Worm (Caenorhabditis elegans): ENCODE data around the gene C18A11.4.

Gene C18A11.4

DNA sequence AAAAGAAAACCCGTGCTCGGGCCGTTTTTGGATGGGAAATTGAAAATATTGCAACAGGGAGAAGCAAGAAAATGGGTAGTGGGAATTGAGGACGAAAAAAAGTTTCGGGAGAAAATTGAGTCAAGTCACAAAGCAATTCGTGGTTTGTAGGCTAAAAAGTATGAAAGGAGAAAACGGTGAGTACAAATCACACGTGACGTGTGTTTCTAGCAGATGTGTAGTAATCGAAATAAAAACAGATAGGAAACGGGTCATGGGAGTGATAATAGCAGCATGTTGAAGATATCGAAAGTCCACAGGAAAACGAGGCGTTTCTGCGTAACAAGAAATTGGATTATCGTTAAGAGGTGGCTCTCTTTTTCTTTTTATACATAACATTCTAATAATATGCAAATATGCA lies 44.6 kb downstream of the C18A11.4 start (continued):
- TF ChIP-seq hlh-4 (tag; optimal IDR thresholded peaks at IDR 0.05) (no peak), nhr-20 (tag; optimal IDR thresholded peaks at IDR 0.05) (peak; percentile 73), dpl-1 (GFP tag; optimal IDR thresholded peaks at IDR 0.05) (no peak), egl-13 (tag; optimal IDR thresholded peaks at IDR 0.05) (no peak), C04F5.9 (tag; optimal IDR thresholded peaks at IDR 0.05) (no peak), C34B4.2 (tag; optimal IDR thresholded peaks at IDR 0.05) (no peak), lin-13 (GFP tag; optimal IDR thresholded peaks at IDR 0.05) (no peak), grh-1 (GFP tag; IDR thresholded peaks at IDR 0.05) (no peak), fkh-4 (tag; optimal IDR thresholded peaks at IDR 0.05; ENCODE audit: borderline replicate concordance) (no peak), lin-14 (GFP tag; optimal IDR thresholded peaks at IDR 0.05) (peak; percentile 69), nhr-47 (tag; optimal IDR thresholded peaks at IDR 0.05) (peak; percentile 68), ets-5 (GFP tag; IDR thresholded peaks at IDR 0.05) (no peak), elt-3 (tag; optimal IDR thresholded peaks at IDR 0.05) (peak in 4 of 6 experiments; percentile 16 to 60 (median 26)), F16B12.6 (tag; optimal IDR thresholded peaks at IDR 0.05) (no peak), lin-15B (tag; optimal IDR thresholded peaks at IDR 0.05) (no peak), pag-3 (tag; optimal IDR thresholded peaks at IDR 0.05; ENCODE audit: borderline replicate concordance, insufficient read depth) (no peak), blmp-1 (tag; optimal IDR thresholded peaks at IDR 0.05) (peak; percentile 71), xbp-1 (tag; optimal IDR thresholded peaks at IDR 0.05) (peak; percentile 17), nhr-84 (tag; optimal IDR thresholded peaks at IDR 0.05) (no peak), ama-1 (optimal IDR thresholded peaks at IDR 0.05) (no peak), elt-2 (tag; optimal IDR thresholded peaks at IDR 0.05) (peak; percentile 8), dsc-1 (tag; optimal IDR thresholded peaks at IDR 0.05) (peak; percentile 89), sox-4 (tag; optimal IDR thresholded peaks at IDR 0.05) (peak; percentile 81), jun-1 (tag; optimal IDR thresholded peaks at IDR 0.05) (no peak), mep-1 (tag; optimal IDR thresholded peaks at IDR 0.05) (peak; percentile 8), nhr-77 (tag; optimal IDR thresholded peaks at IDR 0.05) (no peak), nhr-28 (tag; optimal IDR thresholded peaks at IDR 0.05) (no peak), hpl-2 (GFP tag; optimal IDR thresholded peaks at IDR 0.05) (no peak), tlp-1 (tag; optimal IDR thresholded peaks at IDR 0.05) (no peak), fos-1 (tag; optimal IDR thresholded peaks at IDR 0.05) (no peak), ceh-8 (GFP tag; optimal IDR thresholded peaks at IDR 0.05) (no peak), irx-1 (tag; optimal IDR thresholded peaks at IDR 0.05) (no peak), hlh-17 (GFP tag; optimal IDR thresholded peaks at IDR 0.05; ENCODE audit: borderline replicate concordance) (no peak), lir-3 (tag; optimal IDR thresholded peaks at IDR 0.05; ENCODE audit: poor library complexity) (no peak), ceh-88 (GFP tag; IDR thresholded peaks at IDR 0.05) (no peak), zip-4 (GFP tag; optimal IDR thresholded peaks at IDR 0.05) (no peak), fkh-10 (GFP tag; optimal IDR thresholded peaks at IDR 0.05) (peak; percentile 44), aha-1 (tag; optimal IDR thresholded peaks at IDR 0.05) (no peak), ztf-11 (tag; optimal IDR thresholded peaks at IDR 0.05) (no peak), mef-2 (tag; optimal IDR thresholded peaks at IDR 0.05) (no peak), nhr-237 (tag; optimal IDR thresholded peaks at IDR 0.05) (no peak), ceh-82 (tag; optimal IDR thresholded peaks at IDR 0.05) (peak in 1 of 3 experiments; percentile 7), isw-1 (GFP tag; IDR thresholded peaks at IDR 0.05) (no peak), aly-2 (tag; optimal IDR thresholded peaks at IDR 0.05) (no peak), mab-9 (GFP tag; IDR thresholded peaks at IDR 0.05) (no peak), lsy-2 (tag; optimal IDR thresholded peaks at IDR 0.05) (peak; percentile 14 to 52), nhr-11 (tag; optimal IDR thresholded peaks at IDR 0.05) (peak; percentile 31), efl-1 (optimal IDR thresholded peaks at IDR 0.05) (no peak), efl-1 (GFP tag; optimal IDR thresholded peaks at IDR 0.05 in 1 of 2) (no peak), unc-30 (tag; optimal IDR thresholded peaks at IDR 0.05) (no peak), rnt-1 (tag; optimal IDR thresholded peaks at IDR 0.05) (peak; percentile 11), pax-3 (tag; optimal IDR thresholded peaks at IDR 0.05) (peak; percentile 68), mdl-1 (tag; optimal IDR thresholded peaks at IDR 0.05) (peak in 1 of 2 experiments; percentile 37), unc-98 (GFP tag; IDR thresholded peaks at IDR 0.05) (no peak)

Measured in whole organism, L1 larva.